Worm (Caenorhabditis elegans): ENCODE results near the gene dyf-13.

dyf-13 gene

DNA sequence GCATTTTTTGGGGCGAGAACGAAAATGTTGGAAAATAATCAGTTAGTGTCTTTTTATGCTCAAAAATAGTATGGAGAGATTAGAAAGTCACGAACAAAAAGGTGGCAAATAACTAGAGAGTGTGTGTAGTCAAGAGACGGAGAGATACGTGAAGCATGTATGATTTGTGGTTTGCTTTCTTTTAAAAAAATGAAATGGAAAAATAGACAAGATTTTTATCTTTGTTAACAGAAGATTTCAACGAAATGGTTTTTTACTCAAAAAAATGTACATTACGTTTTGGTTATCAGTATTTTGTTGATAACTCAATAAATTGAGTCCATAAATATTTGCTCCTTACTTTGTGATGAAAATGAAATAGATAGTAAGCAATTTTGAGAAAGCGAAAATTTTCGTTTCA, 37.0 kb upstream of the dyf-13 start, which contains the start of gene dhs-7:
TSS of gene dhs-7 (minus strand) at position 277 of the 400 bp plus-strand sequence.
- TF ChIP-seq ztf-11 (tag; optimal IDR thresholded peaks at IDR 0.05) (no peak), F13H6.1 (tag; optimal IDR thresholded peaks at IDR 0.05) (no peak), R02D3.7 (tag; optimal IDR thresholded peaks at IDR 0.05) (no peak), unc-39 (tag; optimal IDR thresholded peaks at IDR 0.05) (no peak), fos-1 (tag; optimal IDR thresholded peaks at IDR 0.05) (no peak), elt-1 (tag; optimal IDR thresholded peaks at IDR 0.05) (no peak), gmeb-1 (tag; optimal IDR thresholded peaks at IDR 0.05) (no peak), snpc-4 (tag; optimal IDR thresholded peaks at IDR 0.05) (no peak), mbf-1 (tag; optimal IDR thresholded peaks at IDR 0.05) (no peak), zag-1 (tag; optimal IDR thresholded peaks at IDR 0.05) (no peak)

DNA sequence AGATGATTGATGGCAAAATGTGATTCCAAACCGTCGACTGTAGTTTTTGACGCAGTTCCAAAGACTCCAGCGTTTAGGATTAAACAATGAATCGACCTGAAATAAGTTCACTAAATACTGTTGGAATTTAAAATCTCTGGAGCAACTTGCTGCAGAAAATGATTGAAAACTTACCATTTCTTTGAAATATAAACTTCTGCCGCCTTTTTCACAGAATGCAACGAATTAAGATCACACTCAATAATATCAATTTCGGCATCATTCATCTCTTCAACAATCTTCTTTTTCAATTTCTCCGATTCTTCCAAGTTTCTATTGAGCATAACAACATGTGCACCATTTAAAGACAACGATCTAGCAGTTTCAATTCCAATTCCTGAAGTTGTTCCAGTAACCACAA, 36.5 kb upstream of the dyf-13 start:
- TF ChIP-seq nhr-23 (tag; optimal IDR thresholded peaks at IDR 0.05) (no peak), lin-39 (tag; optimal IDR thresholded peaks at IDR 0.05) (no peak), nhr-11 (tag; optimal IDR thresholded peaks at IDR 0.05) (no peak), sem-4 (tag; optimal IDR thresholded peaks at IDR 0.05) (no peak), ZK546.5 (tag; optimal IDR thresholded peaks at IDR 0.05) (no peak), nhr-6 (tag; optimal IDR thresholded peaks at IDR 0.05) (no peak), F13H6.1 (tag; optimal IDR thresholded peaks at IDR 0.05) (no peak), nhr-10 (tag; optimal IDR thresholded peaks at IDR 0.05) (no peak), elt-1 (tag; optimal IDR thresholded peaks at IDR 0.05) (no peak), fos-1 (tag; optimal IDR thresholded peaks at IDR 0.05) (no peak), nhr-129 (tag; optimal IDR thresholded peaks at IDR 0.05) (no peak), ceh-16 (tag; optimal IDR thresholded peaks at IDR 0.05) (no peak), lin-11 (tag; optimal IDR thresholded peaks at IDR 0.05) (no peak), lsy-2 (tag; optimal IDR thresholded peaks at IDR 0.05) (no peak), unc-55 (GFP tag; optimal IDR thresholded peaks at IDR 0.05) (no peak)

- TF ChIP-seq nhr-10 (tag; optimal IDR thresholded peaks at IDR 0.05) (no peak), nhr-77 (tag; optimal IDR thresholded peaks at IDR 0.05) (no peak), nhr-25 (tag; optimal IDR thresholded peaks at IDR 0.05) (no peak), C34F6.9 (tag; optimal IDR thresholded peaks at IDR 0.05) (no peak), mbf-1 (tag; optimal IDR thresholded peaks at IDR 0.05) (no peak), ceh-16 (tag; optimal IDR thresholded peaks at IDR 0.05) (no peak), sem-4 (tag; optimal IDR thresholded peaks at IDR 0.05) (no peak), alr-1 (tag; optimal IDR thresholded peaks at IDR 0.05) (no peak), Y55F3AM.14 (GFP tag; optimal IDR thresholded peaks at IDR 0.05) (no peak), ZK546.5 (tag; optimal IDR thresholded peaks at IDR 0.05) (no peak), fos-1 (tag; optimal IDR thresholded peaks at IDR 0.05) (no peak), nhr-12 (tag; optimal IDR thresholded peaks at IDR 0.05) (no peak)
Measured at ce11 chrII:7205388-7205787, 34.2 kb upstream of the dyf-13 start, which contains the start of gene srd-59. Gene srd-59 (plus strand): TSS chrII:7205688.

- TF ChIP-seq nhr-11 (tag; optimal IDR thresholded peaks at IDR 0.05), result no peak
- TF ChIP-seq ztf-11 (tag; optimal IDR thresholded peaks at IDR 0.05), result no peak
- TF ChIP-seq C34F6.9 (tag; optimal IDR thresholded peaks at IDR 0.05), result no peak
- TF ChIP-seq fos-1 (tag; optimal IDR thresholded peaks at IDR 0.05), result no peak
- no peak for TF ChIP-seq ama-1 (optimal IDR thresholded peaks at IDR 0.05)
- TF ChIP-seq blmp-1 (tag; optimal IDR thresholded peaks at IDR 0.05; ENCODE audit: insufficient read depth), result no peak
- no peak for TF ChIP-seq sem-4 (tag; optimal IDR thresholded peaks at IDR 0.05)
- no peak for TF ChIP-seq unc-62 (GFP tag; optimal IDR thresholded peaks at IDR 0.05)
- TF ChIP-seq ztf-4 (tag; optimal IDR thresholded peaks at IDR 0.05), result no peak
- TF ChIP-seq nhr-237 (tag; optimal IDR thresholded peaks at IDR 0.05), result no peak
- TF ChIP-seq lsy-2 (tag; optimal IDR thresholded peaks at IDR 0.05), result no peak
- no peak for TF ChIP-seq Y55F3AM.14 (GFP tag; optimal IDR thresholded peaks at IDR 0.05)
- no peak for TF ChIP-seq unc-55 (GFP tag; optimal IDR thresholded peaks at IDR 0.05)
- TF ChIP-seq skn-1 (tag; optimal IDR thresholded peaks at IDR 0.05), result no peak
- TF ChIP-seq unc-39 (tag; optimal IDR thresholded peaks at IDR 0.05), result no peak
- no peak for TF ChIP-seq sma-9 (GFP tag; optimal IDR thresholded peaks at IDR 0.05)
- TF ChIP-seq sma-9 (tag; optimal IDR thresholded peaks at IDR 0.05), result no peak
- TF ChIP-seq ZK546.5 (tag; optimal IDR thresholded peaks at IDR 0.05), result no peak
Measured at ce11 chrII:7204951-7205350, 33.8 kb upstream of the dyf-13 start, which contains the start of gene srd-58. Gene srd-58 (minus strand): TSS chrII:7205051.

- TF ChIP-seq fos-1 (tag; optimal IDR thresholded peaks at IDR 0.05) (no peak), ceh-16 (tag; optimal IDR thresholded peaks at IDR 0.05) (no peak), lin-11 (tag; optimal IDR thresholded peaks at IDR 0.05) (no peak), unc-39 (tag; optimal IDR thresholded peaks at IDR 0.05) (no peak), nhr-77 (tag; optimal IDR thresholded peaks at IDR 0.05) (no peak), dmd-4 (tag; optimal IDR thresholded peaks at IDR 0.05) (no peak), unc-62 (GFP tag; optimal IDR thresholded peaks at IDR 0.05) (no peak), lin-39 (tag; optimal IDR thresholded peaks at IDR 0.05) (no peak), C34F6.9 (tag; optimal IDR thresholded peaks at IDR 0.05) (no peak), mab-5 (tag; optimal IDR thresholded peaks at IDR 0.05) (no peak), blmp-1 (tag; optimal IDR thresholded peaks at IDR 0.05; ENCODE audit: insufficient read depth) (no peak), Y55F3AM.14 (GFP tag; optimal IDR thresholded peaks at IDR 0.05) (no peak), peb-1 (tag; optimal IDR thresholded peaks at IDR 0.05) (no peak), elt-3 (tag; optimal IDR thresholded peaks at IDR 0.05) (no peak)
Measured at ce11 chrII:7203110-7203509, 32.0 kb upstream of the dyf-13 start, which contains the start of gene srd-56. Gene srd-56 (minus strand): TSS chrII:7203210.

Data from whole organism, L2 larva.